Fruit fly (Drosophila melanogaster): Measurements from ENCODE around the gene Coprox.

- TF ChIP-seq CG15710 (tag; optimal IDR thresholded peaks at IDR 0.05): no peak
- TF ChIP-seq EcR (GFP tag; optimal IDR thresholded peaks at IDR 0.05): peak; percentile 96
- no peak for TF ChIP-seq Pif1A (GFP tag; optimal IDR thresholded peaks at IDR 0.05)
- no peak for TF ChIP-seq CG9948 (tag; optimal IDR thresholded peaks at IDR 0.05)
- TF ChIP-seq Snoo (tag; optimal IDR thresholded peaks at IDR 0.05): no peak
- TF ChIP-seq CG4496 (GFP tag; IDR thresholded peaks at IDR 0.05): 0 out of 3 replicates have a peak, but pooled peaks have one; percentile 18
- TF ChIP-seq CG32121 (GFP tag; IDR thresholded peaks at IDR 0.05): no peak
- peak; percentile 10 for TF ChIP-seq gl (tag; optimal IDR thresholded peaks at IDR 0.05)
- TF ChIP-seq rn (GFP tag; IDR thresholded peaks at IDR 0.05): no peak
- no peak for TF ChIP-seq fd96Ca (GFP tag; IDR thresholded peaks at IDR 0.05)
Measured at dm6 chr2L:6921360-6922090, 42.7 kb upstream of the Coprox start.

Measured in whole organism, pupa.